Worm (Caenorhabditis elegans) whole organism, young adult: ENCODE data around the gene C01G10.10.
A peak's percentile ranks its signal among the peaks of the same experiment; 100 is the strongest.

Experiments used
- B0261.1 ChIP-seq: sonication (generic microtip); optimal IDR thresholded peaks from 2 replicates; lab custom pipeline; 2016; ENCODE audit warnings: mild to moderate bottlenecking, missing genetic modification characterization, moderate library complexity, missing compliant biosample characterization
- F33H1.4 ChIP-seq: fragments of 200-800 bp; sonication (Bioruptor generic); IDR thresholded peaks from 2 replicates; pipeline ENCODE4 v1.3.6; 2022; ENCODE audit warnings: missing genetic modification reagents, missing genetic modification characterization, missing compliant biosample characterization
- F39B2.1 ChIP-seq: fragments of 200-800 bp; sonication (Bioruptor generic); IDR thresholded peaks from 2 replicates; pipeline ENCODE4 v1.3.6; 2022; ENCODE audit warnings: missing genetic modification reagents, missing genetic modification characterization, missing compliant biosample characterization
- F49E8.2 ChIP-seq: sonication (generic microtip); optimal IDR thresholded peaks from 3 replicates; lab custom pipeline; 2017; ENCODE audit warnings: missing genetic modification characterization, mild to moderate bottlenecking, missing compliant biosample characterization, antibody characterized with exemption, moderate library complexity; ENCODE audit not compliant: insufficient read depth
- F57A8.1 ChIP-seq: fragments of 200-800 bp; sonication (Bioruptor generic); optimal IDR thresholded peaks from 2 replicates; lab custom pipeline; 2018; ENCODE audit warnings: mild to moderate bottlenecking, missing genetic modification characterization, moderate library complexity, missing compliant biosample characterization
- K12H6.12 ChIP-seq: fragments of 200-800 bp; sonication (Bioruptor generic); optimal IDR thresholded peaks from 2 replicates; lab custom pipeline; 2018; ENCODE audit warnings: mild to moderate bottlenecking, missing genetic modification characterization, missing compliant biosample characterization
- Y95B8A.8 ChIP-seq: fragments of 200-800 bp; sonication (Bioruptor generic); IDR thresholded peaks from 2 replicates; pipeline ENCODE4 v1.3.6; 2022; ENCODE audit warnings: missing genetic modification reagents, missing genetic modification characterization, missing compliant biosample characterization
- aptf-2 ChIP-seq: fragments of 200-800 bp; sonication (Bioruptor generic); conservative IDR thresholded peaks from 2 replicates; pipeline ENCODE4 v1.3.6; 2022; ENCODE audit warnings: missing genetic modification reagents, missing genetic modification characterization, missing compliant biosample characterization
- atf-7 ChIP-seq: sonication (generic microtip); optimal IDR thresholded peaks from 2 replicates; lab custom pipeline; 2017; ENCODE audit warnings: mild to moderate bottlenecking, missing genetic modification characterization, missing compliant biosample characterization
- athp-1 ChIP-seq: sonication (generic microtip); optimal IDR thresholded peaks from 2 replicates; lab custom pipeline; 2017; ENCODE audit warnings: mild to moderate bottlenecking, missing genetic modification characterization, missing compliant biosample characterization
- attf-6 ChIP-seq: fragments of 200-800 bp; sonication (Bioruptor generic); IDR thresholded peaks from 2 replicates; pipeline ENCODE4 v1.3.6; 2022; ENCODE audit warnings: missing genetic modification reagents, missing genetic modification characterization, missing compliant biosample characterization
- ccch-3 ChIP-seq: fragments of 200-800 bp; sonication (Bioruptor generic); optimal IDR thresholded peaks from 2 replicates; lab custom pipeline; 2018; ENCODE audit warnings: mild to moderate bottlenecking, missing genetic modification characterization, missing compliant biosample characterization
- ceh-100 ChIP-seq: fragments of 200-800 bp; sonication (Bioruptor generic); IDR thresholded peaks from 2 replicates; pipeline ENCODE4 v1.3.6; 2022; ENCODE audit warnings: missing genetic modification reagents, missing genetic modification characterization, missing compliant biosample characterization
- ceh-27 ChIP-seq: fragments of 200-800 bp; sonication (Bioruptor generic); optimal IDR thresholded peaks from 2 replicates; lab custom pipeline; 2018; ENCODE audit warnings: mild to moderate bottlenecking, missing genetic modification characterization, moderate library complexity, missing compliant biosample characterization
- ceh-91 ChIP-seq: fragments of 200-800 bp; sonication (Bioruptor generic); IDR thresholded peaks from 2 replicates; pipeline ENCODE4 v1.3.6; 2022; ENCODE audit warnings: missing genetic modification reagents, missing genetic modification characterization, missing compliant biosample characterization
- dpff-1 ChIP-seq: sonication (generic microtip); optimal IDR thresholded peaks from 2 replicates; lab custom pipeline; 2017; ENCODE audit warnings: mild to moderate bottlenecking, missing genetic modification characterization, missing compliant biosample characterization
- efl-1 ChIP-seq: fragments of 150-350 bp; optimal IDR thresholded peaks from 2 replicates; lab custom pipeline; 2014; ENCODE audit warnings: missing biosample characterization, missing genetic modification reagents, missing genetic modification characterization
- gei-17 ChIP-seq: fragments of 200-800 bp; sonication (Bioruptor generic); optimal IDR thresholded peaks from 2 replicates; lab custom pipeline; 2018; ENCODE audit warnings: mild to moderate bottlenecking, missing genetic modification characterization, missing compliant biosample characterization
- hmg-1.2 ChIP-seq: fragments of 200-800 bp; sonication (Bioruptor generic); IDR thresholded peaks from 2 replicates; pipeline ENCODE4 v1.3.6; 2022; ENCODE audit warnings: missing genetic modification reagents, missing genetic modification characterization, missing compliant biosample characterization
- let-607 ChIP-seq, 2 experiments: fragments of 200-800 bp in 1 of 2; sonication (Bioruptor generic) in 1 of 2; sonication (generic microtip) in 1 of 2; optimal IDR thresholded peaks; 2 replicates each; lab custom pipeline; 2016 to 2018; ENCODE audit warnings: mild to moderate bottlenecking in 2 of 2, missing compliant biosample characterization in 2 of 2, missing genetic modification characterization in 2 of 2, moderate library complexity in 2 of 2, missing genotype in 1 of 2
- mel-28 ChIP-seq: sonication (generic microtip); optimal IDR thresholded peaks from 2 replicates; lab custom pipeline; 2016; ENCODE audit warnings: borderline replicate concordance, mild to moderate bottlenecking, missing genetic modification characterization, missing compliant biosample characterization
- mes-4 ChIP-seq: sonication (generic microtip); optimal IDR thresholded peaks from 2 replicates; lab custom pipeline; 2016; ENCODE audit warnings: missing genotype, missing genetic modification characterization, missing compliant biosample characterization
- nfyb-1 ChIP-seq: fragments of 200-800 bp; sonication (Bioruptor generic); IDR thresholded peaks from 2 replicates; pipeline ENCODE4 v1.3.6; 2022; ENCODE audit warnings: missing genetic modification reagents, missing genetic modification characterization, missing compliant biosample characterization
- nhr-120 ChIP-seq: fragments of 200-800 bp; sonication (Bioruptor generic); IDR thresholded peaks from 2 replicates; pipeline ENCODE4 v1.3.6; 2022; ENCODE audit warnings: missing genetic modification characterization, missing compliant biosample characterization
- pbrm-1 ChIP-seq: fragments of 200-800 bp; sonication (Bioruptor generic); IDR thresholded peaks from 2 replicates; pipeline ENCODE4 v1.3.6; 2022; ENCODE audit warnings: missing genetic modification reagents, missing genetic modification characterization, missing compliant biosample characterization
- rec-8 ChIP-seq, 2 experiments: sonication (generic microtip); optimal IDR thresholded peaks; 2 replicates each; lab custom pipeline; 2016; ENCODE audit warnings: mild to moderate bottlenecking in 2 of 2, missing genetic modification characterization in 2 of 2, missing genetic modification reagents in 2 of 2, missing genotype in 2 of 2, missing biosample characterization in 1 of 2, missing compliant biosample characterization in 1 of 2, moderate library complexity in 1 of 2
- sdz-38 ChIP-seq: sonication (generic microtip); optimal IDR thresholded peaks from 2 replicates; lab custom pipeline; 2016; ENCODE audit warnings: missing genotype, missing genetic modification characterization, missing compliant biosample characterization
- snpc-1.3 ChIP-seq: sonication (generic microtip); optimal IDR thresholded peaks from 2 replicates; lab custom pipeline; 2017; ENCODE audit warnings: missing genetic modification characterization, mild to moderate bottlenecking, missing compliant biosample characterization, antibody characterized with exemption, moderate library complexity, missing genotype, missing genetic modification reagents; ENCODE audit not compliant: insufficient read depth
- snpc-3.4 ChIP-seq: sonication (generic microtip); optimal IDR thresholded peaks from 2 replicates; lab custom pipeline; 2017; ENCODE audit warnings: missing genetic modification characterization, mild to moderate bottlenecking, missing compliant biosample characterization, antibody characterized with exemption, moderate library complexity, missing genotype, missing genetic modification reagents
- snpc-4 ChIP-seq, 5 experiments: fragments of 150-350 bp in 1 of 5; sonication (generic microtip) in 4 of 5; optimal IDR thresholded peaks; 2 replicates each; lab custom pipeline; 2014 to 2018; ENCODE audit warnings: missing genetic modification characterization in 5 of 5, missing biosample characterization in 3 of 5, antibody characterized with exemption in 2 of 5, mild to moderate bottlenecking in 2 of 5, missing compliant biosample characterization in 2 of 5, missing genotype in 2 of 5, moderate library complexity in 2 of 5, missing genetic modification reagents in 1 of 5
- tbx-9 ChIP-seq: sonication (generic microtip); optimal IDR thresholded peaks from 2 replicates; lab custom pipeline; 2016; ENCODE audit warnings: borderline replicate concordance, missing genetic modification characterization, inconsistent platforms, missing compliant biosample characterization
- unc-130 ChIP-seq: sonication (generic microtip); optimal IDR thresholded peaks from 2 replicates; lab custom pipeline; 2016; ENCODE audit warnings: missing genetic modification reagents, missing genetic modification characterization, missing compliant biosample characterization
- zfh-2 ChIP-seq: fragments of 200-800 bp; sonication (Bioruptor generic); conservative IDR thresholded peaks from 2 replicates; pipeline ENCODE4 v1.3.6; 2022; ENCODE audit warnings: missing genetic modification reagents, missing genetic modification characterization, missing compliant biosample characterization
- zim-3 ChIP-seq: sonication (generic microtip); optimal IDR thresholded peaks from 2 replicates; lab custom pipeline; 2017; ENCODE audit warnings: mild to moderate bottlenecking, missing genetic modification characterization, moderate library complexity, missing compliant biosample characterization
- ztf-18 ChIP-seq: sonication (generic microtip); optimal IDR thresholded peaks from 2 replicates; lab custom pipeline; 2016; ENCODE audit warnings: missing genotype, mild to moderate bottlenecking, missing genetic modification characterization, missing compliant biosample characterization
- ztf-22 ChIP-seq: fragments of 200-800 bp; sonication (Bioruptor generic); optimal IDR thresholded peaks from 2 replicates; lab custom pipeline; 2018; ENCODE audit warnings: mild to moderate bottlenecking, missing genetic modification characterization, moderate library complexity, missing compliant biosample characterization
- ztf-25 ChIP-seq: fragments of 200-800 bp; sonication (Bioruptor generic); IDR thresholded peaks from 2 replicates; pipeline ENCODE4 v1.3.6; 2022; ENCODE audit warnings: missing genetic modification reagents, missing genetic modification characterization, missing compliant biosample characterization
- ztf-26 ChIP-seq: sonication (generic microtip); optimal IDR thresholded peaks from 2 replicates; lab custom pipeline; 2017; ENCODE audit warnings: missing genetic modification characterization, missing compliant biosample characterization
- ztf-3 ChIP-seq: fragments of 200-800 bp; sonication (Bioruptor generic); optimal IDR thresholded peaks from 2 replicates; lab custom pipeline; 2018; ENCODE audit warnings: mild to moderate bottlenecking, missing genetic modification characterization, missing compliant biosample characterization

The C01G10.10 gene

DNA sequence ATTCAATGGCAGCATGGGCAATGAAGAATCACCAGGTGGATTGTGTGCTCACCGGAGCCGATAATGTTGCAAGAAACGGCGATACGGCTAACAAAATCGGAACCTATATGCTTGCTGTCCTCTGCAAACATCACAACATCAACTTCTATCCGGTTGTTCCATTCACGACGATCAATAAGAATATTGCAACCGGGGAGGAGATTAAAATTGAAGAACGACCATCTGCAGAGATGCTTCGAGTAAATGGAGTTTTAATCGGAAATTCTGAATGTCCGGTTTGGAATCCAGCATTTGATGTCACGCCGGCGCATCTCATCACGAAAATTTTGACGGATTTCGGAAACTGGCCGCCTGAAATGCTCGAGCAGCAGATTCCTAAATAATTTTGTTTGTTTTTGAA, 1.4 kb upstream of the C01G10.10 start (continued):
- TF ChIP-seq ztf-26 (tag; lab: Kevin White, UChicago) (peak; percentile 9), ceh-100 (GFP tag; lab: Robert Waterston, UW) (no peak), aptf-2 (GFP tag; lab: Robert Waterston, UW) (no peak), F57A8.1 (no peak), F39B2.1 (GFP tag; lab: Robert Waterston, UW) (no peak), nhr-120 (GFP tag; lab: Robert Waterston, UW) (no peak), let-607 (tag; optimal IDR thresholded peaks at IDR 0.05; lab: Kevin White, UChicago) (no peak), snpc-4 (GFP tag; optimal IDR thresholded peaks at IDR 0.05; lab: Kevin White, UChicago) (no peak), snpc-4 (tag; optimal IDR thresholded peaks at IDR 0.05; lab: Kevin White, UChicago) (peak in 1 of 4 experiments; percentile 28), sdz-38 (tag; lab: Kevin White, UChicago) (no peak), zim-3 (tag; lab: Kevin White, UChicago) (peak; percentile 33), attf-6 (peak; percentile 57), nfyb-1 (0 out of 2 replicates have a peak, but pooled peaks have one; percentile 27), ztf-25 (GFP tag; lab: Robert Waterston, UW) (no peak), ccch-3 (GFP tag; lab: Kevin White, UChicago) (no peak), snpc-3.4 (tag; lab: Kevin White, UChicago) (no peak), mel-28 (tag; lab: Kevin White, UChicago) (no peak), dpff-1 (tag; lab: Kevin White, UChicago) (no peak), rec-8 (tag; optimal IDR thresholded peaks at IDR 0.05; lab: Kevin White, UChicago) (no peak), ztf-22 (GFP tag; lab: Kevin White, UChicago) (peak; percentile 5), athp-1 (tag; lab: Kevin White, UChicago) (peak; percentile 82), ceh-91 (GFP tag; lab: Robert Waterston, UW) (no peak), F33H1.4 (GFP tag; lab: Robert Waterston, UW) (no peak), unc-130 (GFP tag; lab: Kevin White, UChicago) (no peak), ztf-18 (tag; lab: Kevin White, UChicago) (no peak), efl-1 (no peak), tbx-9 (tag; lab: Kevin White, UChicago) (no peak), pbrm-1 (GFP tag; lab: Robert Waterston, UW) (no peak), gei-17 (GFP tag; lab: Kevin White, UChicago) (no peak), mes-4 (tag; lab: Kevin White, UChicago) (no peak), ztf-3 (GFP tag; lab: Kevin White, UChicago) (no peak), B0261.1 (tag; lab: Kevin White, UChicago) (no peak)

- TF ChIP-seq Y95B8A.8 (GFP tag; lab: Robert Waterston, UW): no peak
- TF ChIP-seq zfh-2 (GFP tag; lab: Robert Waterston, UW): no peak
- TF ChIP-seq atf-7 (tag; lab: Kevin White, UChicago): no peak
- no peak for TF ChIP-seq F49E8.2
- no peak for TF ChIP-seq nhr-120 (GFP tag; lab: Robert Waterston, UW)
Measured at ce11 chrV:15078560-15078959, 3.7 kb downstream of the C01G10.10 start.

DNA sequence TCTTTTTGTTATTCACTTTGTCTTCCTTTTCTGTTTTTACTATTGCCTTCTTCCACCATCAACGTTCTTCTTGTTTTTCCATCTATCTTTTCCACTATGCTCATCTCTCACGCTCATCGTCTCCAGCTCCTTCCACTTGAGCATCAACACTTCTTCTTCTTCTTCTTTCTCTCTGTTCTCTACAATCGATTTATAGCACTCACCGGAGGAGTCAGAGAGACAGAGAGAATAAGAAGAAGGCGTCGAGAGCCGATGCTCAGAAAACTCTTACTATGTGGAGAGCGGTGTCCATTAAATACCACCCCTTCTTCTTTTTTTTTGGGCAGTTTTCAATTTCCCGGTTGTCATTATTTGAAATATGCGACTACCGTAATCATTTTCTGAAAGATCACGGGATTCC, 7.3 kb downstream of the C01G10.10 start:
- TF ChIP-seq ceh-27: peak; percentile 55
- peak; percentile 7 for TF ChIP-seq K12H6.12
- peak; percentile 27; the same call in 1 of the 2 replicates for TF ChIP-seq hmg-1.2 (GFP tag; lab: Robert Waterston, UW)
- no peak for TF ChIP-seq snpc-1.3 (tag; lab: Kevin White, UChicago)
